Worm (Caenorhabditis elegans) whole organism, mixed stage, embryonic: ENCODE data around the gene F59F5.7.
A peak's percentile ranks its signal among the peaks of the same experiment; 100 is the strongest.

Experiments
- M03D4.4 ChIP-seq: sonication (generic microtip); optimal IDR thresholded peaks from 2 replicates; lab custom pipeline; 2017; ENCODE audit warnings: mild to moderate bottlenecking, missing genetic modification characterization, missing compliant biosample characterization
- bed-3 ChIP-seq: fragments of 200-800 bp; sonication (Bioruptor generic); optimal IDR thresholded peaks from 3 replicates; lab custom pipeline; 2018; ENCODE audit warnings: mild to moderate bottlenecking, missing genetic modification characterization, moderate library complexity, missing compliant biosample characterization
- blmp-1 ChIP-seq: fragments of 150-350 bp; optimal IDR thresholded peaks from 2 replicates; lab custom pipeline; 2014; ENCODE audit warnings: missing biosample characterization, missing genetic modification characterization
- ceh-39 ChIP-seq: fragments of 150-350 bp; optimal IDR thresholded peaks from 2 replicates; lab custom pipeline; 2014; ENCODE audit warnings: missing biosample characterization, missing genetic modification characterization
- ceh-83 ChIP-seq: fragments of 200-800 bp; sonication (Bioruptor generic); optimal IDR thresholded peaks from 2 replicates; lab custom pipeline; 2018; ENCODE audit warnings: mild to moderate bottlenecking, missing genetic modification characterization, missing compliant biosample characterization
- ces-1 ChIP-seq: fragments of 150-350 bp; optimal IDR thresholded peaks from 2 replicates; lab custom pipeline; 2014; ENCODE audit warnings: missing biosample characterization, missing genetic modification reagents, missing genetic modification characterization
- drap-1 ChIP-seq: fragments of 200-800 bp; sonication (Bioruptor generic); optimal IDR thresholded peaks from 3 replicates; lab custom pipeline; 2018; ENCODE audit warnings: mild to moderate bottlenecking, missing genetic modification characterization, missing compliant biosample characterization
- elt-1 ChIP-seq: sonication (generic microtip); optimal IDR thresholded peaks from 2 replicates; lab custom pipeline; 2017; ENCODE audit warnings: missing genetic modification characterization, mild to moderate bottlenecking, missing compliant biosample characterization, antibody characterized with exemption, moderate library complexity, borderline replicate concordance; ENCODE audit not compliant: insufficient read depth
- elt-3 ChIP-seq: fragments of 150-350 bp; optimal IDR thresholded peaks from 2 replicates; lab custom pipeline; 2014; ENCODE audit warnings: missing biosample characterization, missing genetic modification characterization
- flh-1 ChIP-seq: fragments of 200-800 bp; sonication (Bioruptor generic); optimal IDR thresholded peaks from 2 replicates; lab custom pipeline; 2018; ENCODE audit warnings: mild to moderate bottlenecking, missing genetic modification characterization, moderate library complexity, missing compliant biosample characterization
- ham-2 ChIP-seq: fragments of 200-800 bp; sonication (Bioruptor generic); optimal IDR thresholded peaks from 2 replicates; lab custom pipeline; 2018; ENCODE audit warnings: mild to moderate bottlenecking, missing genetic modification characterization, missing compliant biosample characterization
- hlh-1 ChIP-seq: fragments of 150-350 bp; optimal IDR thresholded peaks from 2 replicates; lab custom pipeline; 2014; ENCODE audit warnings: missing biosample characterization, missing genetic modification reagents, missing genetic modification characterization
- lin-13 ChIP-seq: fragments of 150-350 bp; optimal IDR thresholded peaks from 2 replicates; lab custom pipeline; 2014; ENCODE audit warnings: missing biosample characterization, missing genetic modification characterization
- lin-32 ChIP-seq: fragments of 200-800 bp; sonication (Bioruptor generic); optimal IDR thresholded peaks from 2 replicates; lab custom pipeline; 2018; ENCODE audit warnings: mild to moderate bottlenecking, missing genetic modification characterization, missing compliant biosample characterization
- lsy-2 ChIP-seq: fragments of 150-350 bp; optimal IDR thresholded peaks from 2 replicates; lab custom pipeline; 2014; ENCODE audit warnings: missing biosample characterization, missing genetic modification characterization
- mab-5 ChIP-seq: fragments of 150-350 bp; optimal IDR thresholded peaks from 2 replicates; lab custom pipeline; 2014; ENCODE audit warnings: missing biosample characterization, missing genetic modification characterization
- mep-1 ChIP-seq: fragments of 150-350 bp; optimal IDR thresholded peaks from 2 replicates; lab custom pipeline; 2017; ENCODE audit warnings: missing biosample characterization, missing genetic modification reagents, missing genetic modification characterization, inconsistent platforms
- mls-2 ChIP-seq: sonication (generic microtip); optimal IDR thresholded peaks from 2 replicates; lab custom pipeline; 2016; ENCODE audit warnings: mild to moderate bottlenecking, missing genetic modification characterization, moderate library complexity, missing compliant biosample characterization
- nhr-2 ChIP-seq: fragments of 150-350 bp; optimal IDR thresholded peaks from 2 replicates; lab custom pipeline; 2014; ENCODE audit warnings: missing biosample characterization, missing genetic modification characterization
- nhr-237 ChIP-seq: fragments of 150-350 bp; optimal IDR thresholded peaks from 2 replicates; lab custom pipeline; 2014; ENCODE audit warnings: missing biosample characterization, missing genetic modification characterization
- nhr-76 ChIP-seq: sonication (generic microtip); optimal IDR thresholded peaks from 2 replicates; lab custom pipeline; 2017; ENCODE audit warnings: missing biosample characterization, missing genetic modification characterization
- pha-4 ChIP-seq: fragments of 150-350 bp; optimal IDR thresholded peaks from 2 replicates; lab custom pipeline; 2018; ENCODE audit warnings: missing biosample characterization, missing genetic modification reagents, missing genetic modification characterization
- sem-2 ChIP-seq: fragments of 200-800 bp; sonication (Bioruptor generic); optimal IDR thresholded peaks from 2 replicates; lab custom pipeline; 2018; ENCODE audit warnings: mild to moderate bottlenecking, missing genetic modification characterization, missing compliant biosample characterization
- snpc-4 ChIP-seq: fragments of 150-350 bp; optimal IDR thresholded peaks from 2 replicates; lab custom pipeline; 2014; ENCODE audit warnings: missing biosample characterization, missing genetic modification characterization
- sptf-1 ChIP-seq: sonication (generic microtip); optimal IDR thresholded peaks from 2 replicates; lab custom pipeline; 2017; ENCODE audit warnings: mild to moderate bottlenecking, missing genetic modification characterization, moderate library complexity, missing compliant biosample characterization
- unc-120 ChIP-seq: sonication (generic microtip); optimal IDR thresholded peaks from 2 replicates; lab custom pipeline; 2017; ENCODE audit warnings: missing genetic modification characterization, missing compliant biosample characterization; ENCODE audit not compliant: poor library complexity, severe bottlenecking
- unc-62 ChIP-seq: fragments of 150-350 bp; optimal IDR thresholded peaks from 2 replicates; lab custom pipeline; 2014; ENCODE audit warnings: missing biosample characterization, missing genetic modification reagents, missing genetic modification characterization
- zip-8 ChIP-seq: fragments of 150-350 bp; optimal IDR thresholded peaks from 2 replicates; lab custom pipeline; 2014; ENCODE audit warnings: missing biosample characterization, missing genetic modification characterization
- ztf-11 ChIP-seq: fragments of 150-350 bp; optimal IDR thresholded peaks from 2 replicates; lab custom pipeline; 2014; ENCODE audit warnings: missing biosample characterization, missing genetic modification characterization

The F59F5.7 gene

ce11 chrX:10524483-10524948 is 34.8 kb upstream of the F59F5.7 start, which contains the start of the genes mboa-7 and git-1:
TSS of gene mboa-7 (minus strand) at chrX:10524565.
TSS of gene git-1 (plus strand) at chrX:10524898.
- TF ChIP-seq lin-32 (GFP tag; lab: Kevin White, UChicago): peak; percentile 49
- TF ChIP-seq pha-4 (tag; lab: Kevin White, UChicago): peak; percentile 37
- TF ChIP-seq ham-2 (GFP tag; lab: Kevin White, UChicago): no peak
- TF ChIP-seq mab-5 (tag; lab: Kevin White, UChicago): no peak
- peak; percentile 52 for TF ChIP-seq sptf-1 (tag; lab: Kevin White, UChicago)
- peak; percentile 68 for TF ChIP-seq mep-1 (tag; lab: Kevin White, UChicago)
- TF ChIP-seq mls-2 (tag; lab: Kevin White, UChicago): peak; percentile 42
- TF ChIP-seq hlh-1: peak; percentile 66
- TF ChIP-seq lsy-2 (tag; lab: Kevin White, UChicago): peak; percentile 2
- TF ChIP-seq M03D4.4: peak; percentile 59
- TF ChIP-seq unc-120 (tag; lab: Kevin White, UChicago): peak; percentile 38
- no peak for TF ChIP-seq nhr-76 (tag; lab: Kevin White, UChicago)
- peak; percentile 9 for TF ChIP-seq ces-1
- TF ChIP-seq sem-2 (GFP tag; lab: Kevin White, UChicago): no peak
- TF ChIP-seq lin-13: peak; percentile 76

- TF ChIP-seq pha-4 (tag; lab: Kevin White, UChicago): no peak
- TF ChIP-seq nhr-76 (tag; lab: Kevin White, UChicago): no peak
- TF ChIP-seq hlh-1: no peak
- TF ChIP-seq unc-120 (tag; lab: Kevin White, UChicago): no peak
- no peak for TF ChIP-seq unc-62 (GFP tag; lab: Kevin White, UChicago)
- no peak for TF ChIP-seq elt-1 (tag; lab: Kevin White, UChicago)
- TF ChIP-seq ces-1: no peak
- no peak for TF ChIP-seq lin-13
- no peak for TF ChIP-seq flh-1
- no peak for TF ChIP-seq ham-2 (GFP tag; lab: Kevin White, UChicago)
- TF ChIP-seq elt-3 (tag; lab: Kevin White, UChicago): no peak
- TF ChIP-seq blmp-1: no peak
- TF ChIP-seq nhr-237: no peak
- no peak for TF ChIP-seq lsy-2 (tag; lab: Kevin White, UChicago)
- TF ChIP-seq ceh-39: no peak
- no peak for TF ChIP-seq lin-32 (GFP tag; lab: Kevin White, UChicago)
- TF ChIP-seq, all 35 proteins: peak for 0
These were observed 31.9 kb upstream of the F59F5.7 start for ce11 chrX:10527414-10527813.

ce11 chrX:10528993-10529392 is 30.3 kb upstream of the F59F5.7 start, which contains the start of the genes F14F3.5 and slcf-1:
TSS of gene F14F3.5 (minus strand) at chrX:10529226.
TSS of gene slcf-1 (plus strand) at chrX:10529294.
- TF ChIP-seq ztf-11 (tag; lab: Kevin White, UChicago) (no peak), nhr-76 (tag; lab: Kevin White, UChicago) (no peak), flh-1 (no peak), sem-2 (GFP tag; lab: Kevin White, UChicago) (no peak), ceh-83 (no peak), nhr-2 (tag; lab: Kevin White, UChicago) (no peak), bed-3 (GFP tag; lab: Kevin White, UChicago) (no peak), zip-8 (tag; lab: Kevin White, UChicago) (no peak), elt-1 (tag; lab: Kevin White, UChicago) (no peak), ham-2 (GFP tag; lab: Kevin White, UChicago) (no peak)
- TF ChIP-seq, all 35 proteins: peak for 0

- no peak for TF ChIP-seq unc-62 (GFP tag; lab: Kevin White, UChicago)
- TF ChIP-seq mls-2 (tag; lab: Kevin White, UChicago): no peak
- no peak for TF ChIP-seq sptf-1 (tag; lab: Kevin White, UChicago)
- no peak for TF ChIP-seq drap-1 (GFP tag; lab: Kevin White, UChicago)
- TF ChIP-seq ceh-83: no peak
- no peak for TF ChIP-seq blmp-1
- no peak for TF ChIP-seq elt-1 (tag; lab: Kevin White, UChicago)
- TF ChIP-seq ztf-11 (tag; lab: Kevin White, UChicago): no peak
- TF ChIP-seq mep-1 (tag; lab: Kevin White, UChicago): no peak
- no peak for TF ChIP-seq nhr-2 (tag; lab: Kevin White, UChicago)
- TF ChIP-seq snpc-4 (tag; lab: Kevin White, UChicago): no peak
These were observed 27.0 kb upstream of the F59F5.7 start for ce11 chrX:10532180-10532833.
